Fruit fly (Drosophila melanogaster): Measurements from ENCODE around the gene CG10584.

The CG10584 gene

dm6 chr3L:21031093-21031930, at the start of gene CG10584, which contains the start of gene Polr3E:
Gene CG10584 (minus strand): TSS chr3L:21031360.
Gene Polr3E (plus strand): TSS chr3L:21031825.
- no peak for TF ChIP-seq psq (optimal IDR thresholded peaks at IDR 0.05)
- TF ChIP-seq Sin3A (optimal IDR thresholded peaks at IDR 0.05): no peak
- TF ChIP-seq Myc (optimal IDR thresholded peaks at IDR 0.05): no peak
- no peak for TF ChIP-seq h (optimal IDR thresholded peaks at IDR 0.05)
- TF ChIP-seq insv (optimal IDR thresholded peaks at IDR 0.05): no peak
- TF ChIP-seq ttk (optimal IDR thresholded peaks at IDR 0.05): no peak

DNA sequence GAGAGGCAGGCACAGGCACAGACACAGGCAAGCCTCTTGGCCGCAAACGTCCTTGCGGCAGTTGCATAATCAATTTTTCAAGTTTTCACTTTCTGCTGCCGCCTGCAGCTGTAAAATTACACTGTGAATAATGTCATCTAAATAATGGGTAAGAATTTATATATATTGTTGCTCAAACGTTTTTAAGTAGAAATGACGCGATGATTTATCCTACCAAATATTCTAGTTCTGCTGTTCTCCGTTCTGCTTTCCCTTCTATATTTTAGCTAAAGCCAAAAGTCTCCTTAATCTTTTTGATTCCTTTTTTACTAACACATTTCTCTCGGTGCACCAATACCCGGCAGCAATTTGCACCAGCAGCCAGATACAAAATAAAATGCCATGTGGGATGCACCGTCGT, 49.3 kb upstream of the CG10584 start:
- TF ChIP-seq ttk (optimal IDR thresholded peaks at IDR 0.05) (no peak), Myc (optimal IDR thresholded peaks at IDR 0.05) (no peak), h (optimal IDR thresholded peaks at IDR 0.05) (no peak), Sin3A (optimal IDR thresholded peaks at IDR 0.05) (no peak), insv (optimal IDR thresholded peaks at IDR 0.05) (no peak), psq (optimal IDR thresholded peaks at IDR 0.05) (no peak)

DNA sequence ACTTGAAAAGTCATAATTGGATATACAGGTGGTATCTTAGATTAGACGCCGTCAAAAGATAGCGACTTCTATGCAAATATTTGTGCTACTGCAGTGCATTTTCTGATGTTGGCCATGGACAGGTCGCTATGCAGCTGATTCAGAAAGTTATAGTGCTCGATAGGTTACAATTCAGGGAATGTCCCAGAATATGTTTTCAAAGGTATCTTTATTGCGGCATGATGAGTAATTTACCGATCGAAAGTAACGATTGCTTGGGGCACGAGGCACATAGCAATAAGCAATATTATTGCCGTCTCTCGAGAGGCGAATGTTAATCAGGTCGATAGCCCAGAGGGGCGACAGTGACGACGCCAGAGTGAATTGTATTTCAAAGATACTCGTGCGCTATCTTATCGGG, 38.9 kb upstream of the CG10584 start:
- TF ChIP-seq h (optimal IDR thresholded peaks at IDR 0.05): no peak
- no peak for TF ChIP-seq Sin3A (optimal IDR thresholded peaks at IDR 0.05)
- TF ChIP-seq insv (optimal IDR thresholded peaks at IDR 0.05): no peak
- no peak for TF ChIP-seq Myc (optimal IDR thresholded peaks at IDR 0.05)
- no peak for TF ChIP-seq ttk (optimal IDR thresholded peaks at IDR 0.05)
- TF ChIP-seq psq (optimal IDR thresholded peaks at IDR 0.05): no peak

dm6 chr3L:21069453-21069852, 38.3 kb upstream of the CG10584 start:
- TF ChIP-seq psq (optimal IDR thresholded peaks at IDR 0.05) (no peak), ttk (optimal IDR thresholded peaks at IDR 0.05) (no peak), insv (optimal IDR thresholded peaks at IDR 0.05) (no peak), Sin3A (optimal IDR thresholded peaks at IDR 0.05) (no peak), Myc (optimal IDR thresholded peaks at IDR 0.05) (no peak), h (optimal IDR thresholded peaks at IDR 0.05) (no peak)

DNA sequence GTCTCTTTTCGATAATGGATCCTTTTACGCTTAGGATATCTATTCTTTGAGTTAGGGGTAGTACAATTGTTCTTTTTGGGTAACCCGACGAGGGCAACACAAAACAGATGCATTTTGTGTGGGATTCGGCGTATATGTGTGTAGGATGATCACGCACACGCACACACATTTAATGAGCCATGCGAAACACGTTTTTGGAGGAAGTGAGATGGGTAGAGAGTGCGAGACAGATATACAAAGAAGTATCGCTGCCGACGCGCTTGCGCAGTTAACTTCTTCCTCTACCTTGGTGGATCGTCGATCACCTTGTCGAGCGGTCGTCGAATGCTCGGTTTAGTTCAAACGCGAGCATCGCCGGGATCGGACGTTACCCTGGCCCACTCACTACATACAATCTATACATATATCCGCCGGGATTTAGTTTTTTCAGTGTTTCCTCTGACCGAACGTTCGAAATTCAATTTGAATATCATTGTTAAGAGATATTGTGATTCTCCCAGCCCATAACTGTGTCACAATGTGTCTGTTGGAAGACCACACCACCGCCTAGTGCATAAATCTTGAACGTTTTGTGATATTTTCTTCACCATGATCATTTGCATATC, 36.5 kb upstream of the CG10584 start:
- TF ChIP-seq h (optimal IDR thresholded peaks at IDR 0.05) (no peak), insv (optimal IDR thresholded peaks at IDR 0.05) (no peak), ttk (optimal IDR thresholded peaks at IDR 0.05) (no peak), Sin3A (optimal IDR thresholded peaks at IDR 0.05) (no peak), psq (optimal IDR thresholded peaks at IDR 0.05) (no peak), Myc (optimal IDR thresholded peaks at IDR 0.05) (no peak)

- TF ChIP-seq h (optimal IDR thresholded peaks at IDR 0.05) (no peak), psq (optimal IDR thresholded peaks at IDR 0.05) (no peak)
Measured at dm6 chr3L:21066210-21066912, 35.2 kb upstream of the CG10584 start.

DNA sequence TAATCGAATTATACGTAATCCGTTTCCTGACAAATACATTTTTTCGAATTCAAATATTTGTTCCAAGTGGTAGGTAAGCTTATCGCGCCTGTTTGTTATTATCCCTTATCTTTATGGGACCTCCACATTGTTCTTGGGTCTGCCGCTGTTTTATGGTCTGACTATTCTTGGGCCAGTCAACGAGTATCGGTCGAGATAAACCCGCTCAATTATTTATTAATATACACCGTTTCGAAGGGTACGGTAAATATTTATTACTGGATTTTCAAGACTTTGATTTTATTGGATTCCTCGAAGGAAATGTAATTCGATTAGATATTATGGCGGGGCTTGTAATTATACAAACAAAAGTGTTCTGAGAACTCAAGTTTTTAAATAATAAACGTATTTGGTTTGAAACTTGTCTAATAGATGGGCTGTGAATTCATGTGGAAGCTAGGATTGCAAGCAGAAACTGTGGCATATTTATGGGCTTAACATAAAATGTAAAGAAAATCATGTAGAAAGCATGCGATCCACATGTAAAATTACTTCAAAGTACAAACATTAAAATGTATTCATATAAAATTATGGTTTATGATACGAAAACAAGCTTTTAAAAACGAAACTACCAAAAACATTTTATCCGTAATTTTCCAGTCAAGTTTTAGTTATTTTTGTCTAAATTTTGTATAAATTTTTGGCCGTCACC, 34.2 kb upstream of the CG10584 start, which contains the start of gene CG43072:
Gene CG43072 (plus strand): TSS at position 641 of the 691 bp plus-strand sequence.
- TF ChIP-seq ttk (optimal IDR thresholded peaks at IDR 0.05) (no peak), Sin3A (optimal IDR thresholded peaks at IDR 0.05) (no peak), Myc (optimal IDR thresholded peaks at IDR 0.05) (no peak), insv (optimal IDR thresholded peaks at IDR 0.05) (no peak), psq (optimal IDR thresholded peaks at IDR 0.05) (no peak), h (optimal IDR thresholded peaks at IDR 0.05) (no peak)

dm6 chr3L:21064587-21064986, 33.4 kb upstream of the CG10584 start:
- no peak for TF ChIP-seq Myc (optimal IDR thresholded peaks at IDR 0.05)
- TF ChIP-seq ttk (optimal IDR thresholded peaks at IDR 0.05): no peak
- TF ChIP-seq insv (optimal IDR thresholded peaks at IDR 0.05): no peak
- no peak for TF ChIP-seq Sin3A (optimal IDR thresholded peaks at IDR 0.05)
- no peak for TF ChIP-seq h (optimal IDR thresholded peaks at IDR 0.05)
- TF ChIP-seq psq (optimal IDR thresholded peaks at IDR 0.05): no peak

DNA sequence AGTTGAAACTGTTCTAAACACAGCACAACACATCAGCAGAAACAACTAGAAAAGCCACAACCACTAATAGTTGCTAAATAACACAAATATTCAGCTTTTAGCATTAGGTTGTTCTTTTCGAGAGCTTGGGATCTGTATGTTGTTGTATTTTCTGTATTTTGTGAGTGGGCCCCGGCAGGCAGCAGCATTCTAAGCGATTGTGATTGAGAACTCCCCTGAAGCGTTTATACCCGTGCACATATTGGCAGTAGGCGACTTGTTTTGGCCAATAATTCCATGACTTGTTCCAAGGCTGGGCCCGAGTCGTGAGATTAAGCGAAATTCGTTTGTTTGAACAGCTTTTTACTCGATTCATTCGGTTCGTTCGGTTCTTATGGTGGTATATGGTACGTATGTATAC, 30.8 kb upstream of the CG10584 start:
- TF ChIP-seq h (optimal IDR thresholded peaks at IDR 0.05): no peak

- TF ChIP-seq Myc (optimal IDR thresholded peaks at IDR 0.05): no peak
- no peak for TF ChIP-seq insv (optimal IDR thresholded peaks at IDR 0.05)
- no peak for TF ChIP-seq h (optimal IDR thresholded peaks at IDR 0.05)
- no peak for TF ChIP-seq ttk (optimal IDR thresholded peaks at IDR 0.05)
- TF ChIP-seq psq (optimal IDR thresholded peaks at IDR 0.05): no peak
- TF ChIP-seq Sin3A (optimal IDR thresholded peaks at IDR 0.05): no peak
Measured at dm6 chr3L:21060189-21061070, 29.3 kb upstream of the CG10584 start.

- TF ChIP-seq h (optimal IDR thresholded peaks at IDR 0.05) (no peak), insv (optimal IDR thresholded peaks at IDR 0.05) (no peak)
Measured at dm6 chr3L:21058651-21059050, 27.5 kb upstream of the CG10584 start.
